Worm (Caenorhabditis elegans): ENCODE data around the gene cku-80.

cku-80 gene

ce11 chrIII:4448029-4448428, 28.4 kb downstream of the cku-80 start:
- TF ChIP-seq flh-1 (GFP tag; optimal IDR thresholded peaks at IDR 0.05) (no peak), sem-2 (GFP tag; optimal IDR thresholded peaks at IDR 0.05) (no peak), pha-4 (tag; optimal IDR thresholded peaks at IDR 0.05) (no peak), snpc-4 (tag; optimal IDR thresholded peaks at IDR 0.05) (no peak), ceh-43 (GFP tag; optimal IDR thresholded peaks at IDR 0.05) (peak; percentile 77), elt-1 (tag; optimal IDR thresholded peaks at IDR 0.05; ENCODE audit: borderline replicate concordance, insufficient read depth) (peak; percentile 67), mep-1 (tag; optimal IDR thresholded peaks at IDR 0.05) (no peak), hlh-1 (tag; optimal IDR thresholded peaks at IDR 0.05) (no peak), unc-62 (GFP tag; optimal IDR thresholded peaks at IDR 0.05) (peak; percentile 80), ces-1 (GFP tag; optimal IDR thresholded peaks at IDR 0.05) (no peak), drap-1 (GFP tag; optimal IDR thresholded peaks at IDR 0.05) (no peak), mls-2 (tag; optimal IDR thresholded peaks at IDR 0.05) (no peak), nhr-2 (tag; optimal IDR thresholded peaks at IDR 0.05) (peak; percentile 18)

- TF ChIP-seq lin-13 (tag; optimal IDR thresholded peaks at IDR 0.05), result no peak
- no peak for TF ChIP-seq elt-3 (tag; optimal IDR thresholded peaks at IDR 0.05)
- no peak for TF ChIP-seq zip-8 (tag; optimal IDR thresholded peaks at IDR 0.05)
- TF ChIP-seq hlh-1 (tag; optimal IDR thresholded peaks at IDR 0.05), result no peak
- TF ChIP-seq nhr-2 (tag; optimal IDR thresholded peaks at IDR 0.05), result no peak
- TF ChIP-seq sptf-1 (tag; optimal IDR thresholded peaks at IDR 0.05), result no peak
- TF ChIP-seq flh-1 (GFP tag; optimal IDR thresholded peaks at IDR 0.05), result no peak
Measured at ce11 chrIII:4449357-4449756, 29.7 kb downstream of the cku-80 start.

- no peak for TF ChIP-seq cnd-1 (tag; optimal IDR thresholded peaks at IDR 0.05)
- no peak for TF ChIP-seq lsy-2 (tag; optimal IDR thresholded peaks at IDR 0.05)
- no peak for TF ChIP-seq unc-39 (tag; optimal IDR thresholded peaks at IDR 0.05)
- no peak for TF ChIP-seq ztf-11 (tag; optimal IDR thresholded peaks at IDR 0.05)
Measured at ce11 chrIII:4449893-4450579, 30.4 kb downstream of the cku-80 start, which contains the start of gene ceh-43. ceh-43 (minus strand) TSS chrIII:4449943.

- no peak for TF ChIP-seq mab-5 (tag; optimal IDR thresholded peaks at IDR 0.05)
- TF ChIP-seq unc-62 (GFP tag; optimal IDR thresholded peaks at IDR 0.05), result no peak
- TF ChIP-seq ceh-43 (GFP tag; optimal IDR thresholded peaks at IDR 0.05), result peak; percentile 99
- peak; percentile 50 for TF ChIP-seq mls-2 (tag; optimal IDR thresholded peaks at IDR 0.05)
- TF ChIP-seq ham-2 (GFP tag; optimal IDR thresholded peaks at IDR 0.05), result peak; percentile 44
- TF ChIP-seq sptf-1 (tag; optimal IDR thresholded peaks at IDR 0.05), result peak; percentile 39
- peak; percentile 71 for TF ChIP-seq lsy-2 (tag; optimal IDR thresholded peaks at IDR 0.05)
Measured at ce11 chrIII:4450773-4451423, 31.2 kb downstream of the cku-80 start.

ce11 chrIII:4452749-4453148, 33.1 kb downstream of the cku-80 start:
- TF ChIP-seq mls-2 (tag; optimal IDR thresholded peaks at IDR 0.05) (peak; percentile 30), tbx-8 (GFP tag; optimal IDR thresholded peaks at IDR 0.05) (no peak), ceh-43 (GFP tag; optimal IDR thresholded peaks at IDR 0.05) (peak; percentile 99)

ce11 chrIII:4453301-4453700, 33.7 kb downstream of the cku-80 start:
- TF ChIP-seq unc-39 (tag; optimal IDR thresholded peaks at IDR 0.05) (no peak), elt-3 (tag; optimal IDR thresholded peaks at IDR 0.05) (no peak), ceh-83 (GFP tag; optimal IDR thresholded peaks at IDR 0.05) (no peak), M03D4.4 (tag; optimal IDR thresholded peaks at IDR 0.05) (no peak), nhr-12 (tag; optimal IDR thresholded peaks at IDR 0.05) (no peak), nhr-28 (tag; optimal IDR thresholded peaks at IDR 0.05) (no peak), mls-2 (tag; optimal IDR thresholded peaks at IDR 0.05) (no peak), drap-1 (GFP tag; optimal IDR thresholded peaks at IDR 0.05) (no peak), mep-1 (tag; optimal IDR thresholded peaks at IDR 0.05) (no peak), ceh-43 (GFP tag; optimal IDR thresholded peaks at IDR 0.05) (no peak), unc-62 (GFP tag; optimal IDR thresholded peaks at IDR 0.05) (no peak), bed-3 (GFP tag; optimal IDR thresholded peaks at IDR 0.05) (no peak), zip-8 (tag; optimal IDR thresholded peaks at IDR 0.05) (no peak), elt-1 (tag; optimal IDR thresholded peaks at IDR 0.05; ENCODE audit: borderline replicate concordance, insufficient read depth) (no peak), flh-1 (GFP tag; optimal IDR thresholded peaks at IDR 0.05) (no peak), unc-120 (tag; optimal IDR thresholded peaks at IDR 0.05; ENCODE audit: poor library complexity, severe bottlenecking) (no peak), hlh-1 (tag; optimal IDR thresholded peaks at IDR 0.05) (no peak), ham-2 (GFP tag; optimal IDR thresholded peaks at IDR 0.05) (no peak), pha-4 (tag; optimal IDR thresholded peaks at IDR 0.05) (no peak)

Data from whole organism, mixed stage, embryonic.